Fruit fly (Drosophila melanogaster): ENCODE data around the gene Spn28Dc.

DNA sequence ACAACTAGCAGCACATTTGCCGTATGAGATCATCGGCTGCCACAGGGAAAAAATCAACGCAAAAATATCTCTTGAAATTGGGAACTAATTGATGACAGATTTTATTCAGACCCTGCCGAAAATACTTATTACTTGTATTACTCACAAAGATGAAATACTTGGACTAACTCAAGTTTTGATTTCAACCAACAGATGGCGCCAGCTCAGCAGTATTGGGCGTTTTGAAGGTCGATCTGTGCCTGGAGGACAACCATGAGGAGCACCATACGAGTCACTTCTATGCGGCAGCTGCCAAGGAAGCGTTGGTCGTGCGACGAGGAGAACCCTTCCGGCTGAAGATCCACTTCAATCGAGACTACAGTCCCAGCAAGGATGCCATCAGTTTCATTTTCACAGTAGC is 17.3 kb upstream of the Spn28Dc start:
- no peak for TF ChIP-seq CG8478 (optimal IDR thresholded peaks at IDR 0.05)
- TF ChIP-seq pan (optimal IDR thresholded peaks at IDR 0.05): no peak

Data from whole organism.